Fruit fly (Drosophila melanogaster): ENCODE results near the gene Sr-CIV.

Gene Sr-CIV

dm6 chr2L:3482712-3483111 is 41.1 kb downstream of the Sr-CIV start (continued):
- no peak for TF ChIP-seq CG3847 (GFP tag; IDR thresholded peaks at IDR 0.05)
- peak; percentile 42 for TF ChIP-seq dmrt11E (tag; optimal IDR thresholded peaks at IDR 0.05)
- TF ChIP-seq ttk (GFP tag; IDR thresholded peaks at IDR 0.05): peak; percentile 22; the same call in 1 of the 2 replicates
- TF ChIP-seq Ptx1 (GFP tag; IDR thresholded peaks at IDR 0.05): peak; percentile 41; the same call in 1 of the 2 replicates
- no peak for TF ChIP-seq mld (GFP tag; IDR thresholded peaks at IDR 0.05; ENCODE audit: partially characterized antibody)
- TF ChIP-seq chm (GFP tag; IDR thresholded peaks at IDR 0.05): no peak
- peak; percentile 55 for TF ChIP-seq gem (tag; optimal IDR thresholded peaks at IDR 0.05)
- no peak for TF ChIP-seq C15 (GFP tag; IDR thresholded peaks at IDR 0.05)
- TF ChIP-seq org-1 (GFP tag; optimal IDR thresholded peaks at IDR 0.05): no peak
- TF ChIP-seq CG14667 (GFP tag; IDR thresholded peaks at IDR 0.05): no peak
- no peak for TF ChIP-seq CG11695 (GFP tag; IDR thresholded peaks at IDR 0.05)
- no peak for TF ChIP-seq CG11696 (GFP tag; IDR thresholded peaks at IDR 0.05)
- no peak for TF ChIP-seq nau (GFP tag; optimal IDR thresholded peaks at IDR 0.05)
- TF ChIP-seq trem (tag; optimal IDR thresholded peaks at IDR 0.05): peak; percentile 10
- TF ChIP-seq CG10979 (tag; optimal IDR thresholded peaks at IDR 0.05): no peak
- TF ChIP-seq tx (GFP tag; optimal IDR thresholded peaks at IDR 0.05): no peak
- TF ChIP-seq Chrac-16 (GFP tag; optimal IDR thresholded peaks at IDR 0.05): no peak
- TF ChIP-seq tll (GFP tag; optimal IDR thresholded peaks at IDR 0.05): no peak
- no peak for TF ChIP-seq hkb (optimal IDR thresholded peaks at IDR 0.05)
- 0 out of 2 replicates have a peak, but pooled peaks have one; percentile 16 for TF ChIP-seq hkb (GFP tag; IDR thresholded peaks at IDR 0.05)
- TF ChIP-seq tap (tag; optimal IDR thresholded peaks at IDR 0.05): no peak
- TF ChIP-seq tna (GFP tag; IDR thresholded peaks at IDR 0.05; ENCODE audit: partially characterized antibody): no peak
- TF ChIP-seq sug (tag; optimal IDR thresholded peaks at IDR 0.05): no peak
- no peak for TF ChIP-seq Awh (GFP tag; IDR thresholded peaks at IDR 0.05)
- no peak for TF ChIP-seq CG1832 (GFP tag; optimal IDR thresholded peaks at IDR 0.05)
- TF ChIP-seq ssp (GFP tag; IDR thresholded peaks at IDR 0.05): no peak
- no peak for TF ChIP-seq CG6765 (GFP tag; optimal IDR thresholded peaks at IDR 0.05)
- TF ChIP-seq run (tag; optimal IDR thresholded peaks at IDR 0.05): no peak
- no peak for TF ChIP-seq sna (GFP tag; IDR thresholded peaks at IDR 0.05; ENCODE audit: partially characterized antibody)
- TF ChIP-seq Atf3 (GFP tag; optimal IDR thresholded peaks at IDR 0.05): no peak
- TF ChIP-seq corto (GFP tag; optimal IDR thresholded peaks at IDR 0.05): no peak
- TF ChIP-seq CG4854 (GFP tag; optimal IDR thresholded peaks at IDR 0.05): no peak
- TF ChIP-seq pfk (GFP tag; optimal IDR thresholded peaks at IDR 0.05): no peak
- no peak for TF ChIP-seq CG42726 (GFP tag; IDR thresholded peaks at IDR 0.05; ENCODE audit: partially characterized antibody)
- no peak for TF ChIP-seq fd3F (GFP tag; optimal IDR thresholded peaks at IDR 0.05)
- 0 out of 3 replicates have a peak, but pooled peaks have one; percentile 30 for TF ChIP-seq ci (GFP tag; IDR thresholded peaks at IDR 0.05)
- TF ChIP-seq CG13424 (tag; optimal IDR thresholded peaks at IDR 0.05): peak; percentile 22
- TF ChIP-seq Oli (tag; optimal IDR thresholded peaks at IDR 0.05): peak; percentile 26
- no peak for TF ChIP-seq CHES-1-like (GFP tag; optimal IDR thresholded peaks at IDR 0.05)
- TF ChIP-seq da (GFP tag; optimal IDR thresholded peaks at IDR 0.05): no peak
- no peak for TF ChIP-seq cad (GFP tag; optimal IDR thresholded peaks at IDR 0.05)
- TF ChIP-seq YL-1 (GFP tag; optimal IDR thresholded peaks at IDR 0.05): no peak
- TF ChIP-seq CG1529 (GFP tag; optimal IDR thresholded peaks at IDR 0.05): no peak
- TF ChIP-seq CG18764 (GFP tag; optimal IDR thresholded peaks at IDR 0.05): no peak
- no peak for TF ChIP-seq CG18011 (GFP tag; optimal IDR thresholded peaks at IDR 0.05)
- TF ChIP-seq HmgZ (tag; optimal IDR thresholded peaks at IDR 0.05): no peak
- no peak for TF ChIP-seq klu (GFP tag; IDR thresholded peaks at IDR 0.05)
- TF ChIP-seq CrebB (tag; optimal IDR thresholded peaks at IDR 0.05): no peak
- TF ChIP-seq lilli (GFP tag; optimal IDR thresholded peaks at IDR 0.05): no peak
- no peak for TF ChIP-seq rib (GFP tag; IDR thresholded peaks at IDR 0.05)
- TF ChIP-seq CG9876 (GFP tag; optimal IDR thresholded peaks at IDR 0.05): no peak
- peak; percentile 3 for TF ChIP-seq ewg (GFP tag; optimal IDR thresholded peaks at IDR 0.05)

Measured in whole organism, embryonic.